Worm (Caenorhabditis elegans): ENCODE data around the gene ttr-23.

DNA sequence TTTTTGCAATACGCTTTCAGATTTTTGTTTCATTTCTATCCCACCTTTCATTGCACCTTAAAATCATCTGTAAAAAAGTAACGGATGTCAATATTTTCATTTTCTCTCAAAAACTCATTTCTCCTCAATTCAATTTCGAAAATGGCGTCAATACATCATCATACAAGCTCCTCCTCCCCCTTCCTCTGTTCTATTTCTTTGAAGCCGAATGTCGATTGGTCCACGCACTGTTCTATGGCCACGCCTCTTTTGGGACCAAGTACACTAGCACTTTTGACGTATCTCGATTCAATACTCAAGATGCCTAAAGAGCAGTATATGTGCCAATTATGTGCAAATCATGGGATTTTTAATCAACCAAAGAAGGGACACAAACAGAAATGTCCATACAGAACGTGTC, 43.1 kb upstream of the ttr-23 start, which contains the start of gene mab-23:
- TF ChIP-seq tbx-8 (GFP tag; optimal IDR thresholded peaks at IDR 0.05), result no peak
- TF ChIP-seq cnd-1 (tag; optimal IDR thresholded peaks at IDR 0.05), result no peak
- TF ChIP-seq nhr-12 (tag; optimal IDR thresholded peaks at IDR 0.05), result no peak
- TF ChIP-seq nhr-28 (tag; optimal IDR thresholded peaks at IDR 0.05), result no peak
- no peak for TF ChIP-seq unc-62 (GFP tag; optimal IDR thresholded peaks at IDR 0.05)
- no peak for TF ChIP-seq nhr-237 (tag; optimal IDR thresholded peaks at IDR 0.05)

All from whole organism, mixed stage, embryonic.